Worm (Caenorhabditis elegans) whole organism, early embryonic: ENCODE measurements around the gene evl-14.
A peak's percentile ranks its signal among the peaks of the same experiment; 100 is the strongest.

Source experiments
- B0310.2 ChIP-seq: sonication (generic microtip); optimal IDR thresholded peaks from 2 replicates; lab custom pipeline; 2016; ENCODE audit warnings: mild to moderate bottlenecking, missing genetic modification characterization, missing compliant biosample characterization
- F13C5.2 ChIP-seq: sonication (generic microtip); optimal IDR thresholded peaks from 2 replicates; lab custom pipeline; 2017; ENCODE audit warnings: mild to moderate bottlenecking, missing genetic modification characterization, inconsistent platforms, missing compliant biosample characterization
- aly-1 ChIP-seq: sonication (generic microtip); optimal IDR thresholded peaks from 2 replicates; lab custom pipeline; 2016; ENCODE audit warnings: missing genetic modification characterization, missing compliant biosample characterization
- ama-1 ChIP-seq: fragments of 150-350 bp; optimal IDR thresholded peaks from 2 replicates; lab custom pipeline; 2014
- ceh-13 ChIP-seq: fragments of 200-800 bp; sonication (Bioruptor generic); optimal IDR thresholded peaks from 2 replicates; lab custom pipeline; 2018; ENCODE audit warnings: mild to moderate bottlenecking, missing genetic modification characterization, missing compliant biosample characterization
- ceh-36 ChIP-seq: sonication (generic microtip); optimal IDR thresholded peaks from 2 replicates; lab custom pipeline; 2016; ENCODE audit warnings: missing genetic modification characterization, inconsistent platforms, missing compliant biosample characterization
- ets-7 ChIP-seq: sonication (generic microtip); optimal IDR thresholded peaks from 2 replicates; lab custom pipeline; 2016; ENCODE audit warnings: missing genotype, missing genetic modification characterization, missing compliant biosample characterization
- flt-1 ChIP-seq: fragments of 200-800 bp; sonication (Bioruptor generic); IDR thresholded peaks from 2 replicates; pipeline ENCODE4 v1.3.6; 2022; ENCODE audit warnings: missing genetic modification characterization, missing compliant biosample characterization
- hmbx-1 ChIP-seq: sonication (generic microtip); optimal IDR thresholded peaks from 2 replicates; lab custom pipeline; 2016; ENCODE audit warnings: mild to moderate bottlenecking, missing genetic modification characterization, missing compliant biosample characterization
- hmg-4 ChIP-seq: fragments of 200-800 bp; sonication (Bioruptor generic); optimal IDR thresholded peaks from 2 replicates; lab custom pipeline; 2018; ENCODE audit warnings: mild to moderate bottlenecking, missing genetic modification characterization, missing compliant biosample characterization
- hnd-1 ChIP-seq: sonication (generic microtip); optimal IDR thresholded peaks from 2 replicates; lab custom pipeline; 2016; ENCODE audit warnings: missing genetic modification characterization, missing compliant biosample characterization
- pes-1 ChIP-seq: fragments of 200-800 bp; sonication (Bioruptor generic); IDR thresholded peaks from 2 replicates; pipeline ENCODE4 v1.3.6; 2022; ENCODE audit warnings: missing genetic modification reagents, missing genetic modification characterization, missing compliant biosample characterization
- scrt-1 ChIP-seq: fragments of 200-800 bp; sonication (Bioruptor generic); IDR thresholded peaks from 2 replicates; pipeline ENCODE4 v1.3.6; 2022; ENCODE audit warnings: missing genetic modification characterization, missing compliant biosample characterization
- sea-1 ChIP-seq: fragments of 200-800 bp; sonication (Bioruptor generic); conservative IDR thresholded peaks from 2 replicates; pipeline ENCODE4 v1.3.6; 2022; ENCODE audit warnings: missing genetic modification characterization, missing compliant biosample characterization
- tbx-11 ChIP-seq: fragments of 200-800 bp; sonication (Bioruptor generic); IDR thresholded peaks from 2 replicates; pipeline ENCODE4 v1.3.6; 2022; ENCODE audit warnings: missing genetic modification characterization, missing compliant biosample characterization
- tbx-37 ChIP-seq: fragments of 200-800 bp; sonication (Bioruptor generic); conservative IDR thresholded peaks from 2 replicates; pipeline ENCODE4 v1.3.6; 2022; ENCODE audit warnings: missing genetic modification reagents, missing genetic modification characterization, missing compliant biosample characterization
- tra-4 ChIP-seq: sonication (generic microtip); optimal IDR thresholded peaks from 2 replicates; lab custom pipeline; 2017; ENCODE audit warnings: missing genetic modification characterization, missing compliant biosample characterization

The evl-14 gene

ce11 chrIII:4281955-4282618 lies 30.8 kb downstream of the evl-14 start:
- TF ChIP-seq tbx-37 (GFP tag; lab: Robert Waterston, UW), result no peak
- TF ChIP-seq B0310.2, result no peak
- no peak for TF ChIP-seq hmbx-1 (tag; lab: Kevin White, UChicago)
- no peak for TF ChIP-seq ceh-36 (tag; lab: Kevin White, UChicago)
- peak; percentile 59 for TF ChIP-seq aly-1 (tag; lab: Kevin White, UChicago)
- 0 out of 2 replicates have a peak, but pooled peaks have one; percentile 27 for TF ChIP-seq flt-1 (GFP tag; lab: Robert Waterston, UW)
- no peak for TF ChIP-seq scrt-1 (GFP tag; lab: Robert Waterston, UW)
- no peak; the same call in none of the 2 replicates for TF ChIP-seq tbx-11 (GFP tag; lab: Robert Waterston, UW)
- peak; percentile 47 for TF ChIP-seq ets-7 (tag; lab: Kevin White, UChicago)
- TF ChIP-seq pes-1, result no peak; the same call in 1 of the 2 replicates
- TF ChIP-seq hnd-1, result no peak
- no peak for TF ChIP-seq tra-4 (tag; lab: Kevin White, UChicago)
- TF ChIP-seq F13C5.2, result peak; percentile 80
- TF ChIP-seq ceh-13 (GFP tag; lab: Kevin White, UChicago), result peak; percentile 18
- TF ChIP-seq hmg-4 (GFP tag; lab: Kevin White, UChicago), result peak; percentile 89
- TF ChIP-seq sea-1 (GFP tag; lab: Robert Waterston, UW), result peak; percentile 32; the same call in 1 of the 2 replicates
- no peak for TF ChIP-seq ama-1

ce11 chrIII:4280215-4281173 lies 32.4 kb downstream of the evl-14 start, which contains the start of gene sup-26:
TSS of gene sup-26 (minus strand) at chrIII:4280224.
- TF ChIP-seq aly-1 (tag; lab: Kevin White, UChicago) (peak; percentile 78), ceh-36 (tag; lab: Kevin White, UChicago) (no peak), scrt-1 (GFP tag; lab: Robert Waterston, UW) (peak; percentile 51; the same call in 1 of the 2 replicates), hmg-4 (GFP tag; lab: Kevin White, UChicago) (peak; percentile 80), B0310.2 (peak; percentile 41), hnd-1 (no peak), ceh-13 (GFP tag; lab: Kevin White, UChicago) (no peak), flt-1 (GFP tag; lab: Robert Waterston, UW) (no peak; the same call in 1 of the 2 replicates), tbx-37 (GFP tag; lab: Robert Waterston, UW) (no peak), tra-4 (tag; lab: Kevin White, UChicago) (peak; percentile 13), F13C5.2 (peak; percentile 60), pes-1 (peak; percentile 49; the same call in 1 of the 2 replicates), sea-1 (GFP tag; lab: Robert Waterston, UW) (peak; percentile 83; the same call in 1 of the 2 replicates), hmbx-1 (tag; lab: Kevin White, UChicago) (no peak), tbx-11 (GFP tag; lab: Robert Waterston, UW) (no peak), ama-1 (no peak), ets-7 (tag; lab: Kevin White, UChicago) (peak; percentile 31)

DNA sequence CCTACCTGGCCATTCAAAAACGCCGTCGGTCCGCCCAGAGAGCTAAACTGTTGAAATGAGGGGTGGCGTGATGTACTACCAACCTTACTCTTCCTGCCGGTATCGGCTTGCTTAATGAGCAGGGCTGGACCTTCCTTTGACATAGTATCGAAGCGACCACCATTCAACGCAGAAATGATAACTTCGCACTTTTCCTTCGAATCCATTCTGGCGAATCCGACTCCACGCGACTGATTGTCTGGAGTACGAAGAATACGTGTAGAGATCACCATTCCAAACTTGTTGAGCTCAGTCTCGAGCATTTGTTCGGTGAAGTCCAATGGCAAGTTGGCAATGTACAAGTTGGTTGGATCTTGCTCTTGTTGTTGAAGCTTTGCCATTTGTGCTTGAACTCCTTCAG lies 34.7 kb downstream of the evl-14 start:
- TF ChIP-seq flt-1 (GFP tag; lab: Robert Waterston, UW), result no peak
- no peak for TF ChIP-seq pes-1

ce11 chrIII:4277762-4278161 lies 35.2 kb downstream of the evl-14 start:
- TF ChIP-seq hmbx-1 (tag; lab: Kevin White, UChicago), result no peak
- no peak for TF ChIP-seq B0310.2
- TF ChIP-seq ceh-36 (tag; lab: Kevin White, UChicago), result no peak
- peak; percentile 11 for TF ChIP-seq ama-1
- TF ChIP-seq ceh-13 (GFP tag; lab: Kevin White, UChicago), result no peak

ce11 chrIII:4276277-4276676 lies 36.7 kb downstream of the evl-14 start:
- peak; percentile 94 for TF ChIP-seq ama-1
- no peak for TF ChIP-seq B0310.2

ce11 chrIII:4275704-4276103 lies 37.2 kb downstream of the evl-14 start:
- TF ChIP-seq tbx-11 (GFP tag; lab: Robert Waterston, UW) (no peak), ama-1 (peak; percentile 41), hmg-4 (GFP tag; lab: Kevin White, UChicago) (no peak), ets-7 (tag; lab: Kevin White, UChicago) (no peak), ceh-36 (tag; lab: Kevin White, UChicago) (no peak), hmbx-1 (tag; lab: Kevin White, UChicago) (no peak)

ce11 chrIII:4274524-4274923 lies 38.4 kb downstream of the evl-14 start:
- peak; percentile 26 for TF ChIP-seq hmg-4 (GFP tag; lab: Kevin White, UChicago)
- no peak for TF ChIP-seq hnd-1

ce11 chrIII:4272864-4273263 lies 40.1 kb downstream of the evl-14 start:
- TF ChIP-seq ceh-13 (GFP tag; lab: Kevin White, UChicago) (no peak), ceh-36 (tag; lab: Kevin White, UChicago) (peak; percentile 69)
